Fruit fly (Drosophila melanogaster) whole organism: ENCODE results near the gene Cpr64Aa.

Source experiments
- Dll ChIP-seq: fragments of >200 bp; optimal IDR thresholded peaks from 2 replicates; lab custom pipeline; 2017
- psq ChIP-seq: fragments of >200 bp; optimal IDR thresholded peaks from 2 replicates; lab custom pipeline; 2017

DNA sequence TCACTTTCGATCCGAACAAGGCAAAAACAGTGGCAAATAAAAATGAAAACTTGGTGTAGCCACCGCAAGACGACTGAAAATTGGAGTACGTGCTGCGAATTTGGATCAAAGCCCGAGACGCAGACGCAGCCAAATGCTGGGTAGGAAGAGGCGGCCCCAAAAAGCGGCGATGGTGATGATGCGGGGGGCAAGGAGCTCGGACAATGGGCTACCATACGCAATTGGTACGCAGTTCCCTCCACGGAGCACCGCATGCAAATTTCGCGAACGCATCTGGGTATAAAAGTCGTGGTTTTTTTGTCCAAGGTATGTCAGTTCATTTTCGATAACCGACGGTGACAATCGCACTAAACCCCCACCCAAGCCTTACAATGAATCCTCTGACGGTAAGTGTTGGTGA lies 6.1 kb upstream of the Cpr64Aa start, which contains the start of gene Cpr64Ad:
- TF ChIP-seq Dll, result no peak
- no peak for TF ChIP-seq psq (lab: Kevin White, UChicago)
